Worm (Caenorhabditis elegans): Measurements from ENCODE around the gene nhr-25.
A peak's percentile ranks its signal among the peaks of the same experiment; 100 is the strongest.

The nhr-25 gene

ce11 chrX:13004491-13005093 lies 3.7 kb upstream of the nhr-25 start:
- TF ChIP-seq nhr-25 (tag; optimal IDR thresholded peaks at IDR 0.05; ENCODE audit: borderline replicate concordance, insufficient read depth) (peak; percentile 74), dmd-8 (GFP tag; IDR thresholded peaks at IDR 0.05) (no peak)

ce11 chrX:13005730-13006129 lies 2.6 kb upstream of the nhr-25 start:
- TF ChIP-seq pha-4 (GFP tag; IDR thresholded peaks at IDR 0.05) (no peak), pha-4 (tag; optimal IDR thresholded peaks at IDR 0.05) (no peak), nhr-41 (GFP tag; IDR thresholded peaks at IDR 0.05) (no peak), nhr-25 (tag; optimal IDR thresholded peaks at IDR 0.05; ENCODE audit: borderline replicate concordance, insufficient read depth) (peak; percentile 64), aha-1 (tag) (peak; percentile 14), daf-12 (tag; optimal IDR thresholded peaks at IDR 0.05) (no peak), tra-1 (GFP tag; IDR thresholded peaks at IDR 0.05) (no peak)

- TF ChIP-seq unc-62 (GFP tag; optimal IDR thresholded peaks at IDR 0.05 in 1 of 2) (peak in 1 of 2 experiments; percentile 1), unc-62 (tag; optimal IDR thresholded peaks at IDR 0.05) (no peak), ctbp-1 (GFP tag; IDR thresholded peaks at IDR 0.05) (no peak), nhr-102 (tag; optimal IDR thresholded peaks at IDR 0.05) (no peak), lir-3 (tag; optimal IDR thresholded peaks at IDR 0.05) (no peak), F26F4.8 (GFP tag; conservative IDR thresholded peaks at IDR 0.05) (no peak), daf-19 (GFP tag; conservative IDR thresholded peaks at IDR 0.05) (no peak), nhr-48 (tag; optimal IDR thresholded peaks at IDR 0.05) (peak; percentile 5), mxl-3 (GFP tag; optimal IDR thresholded peaks at IDR 0.05) (peak; percentile 16), hlh-11 (tag; optimal IDR thresholded peaks at IDR 0.05) (peak; percentile 6), hlh-30 (tag; optimal IDR thresholded peaks at IDR 0.05; ENCODE audit: insufficient read depth) (peak; percentile 25), lin-29 (GFP tag; IDR thresholded peaks at IDR 0.05) (no peak)
These were observed 2.0 kb upstream of the nhr-25 start for ce11 chrX:13006328-13006727.

- TF ChIP-seq nhr-25 (tag; optimal IDR thresholded peaks at IDR 0.05; ENCODE audit: borderline replicate concordance, insufficient read depth): peak; percentile 54
- TF ChIP-seq D1046.2 (GFP tag; IDR thresholded peaks at IDR 0.05): no peak
- no peak for TF ChIP-seq snpc-1.2 (GFP tag; IDR thresholded peaks at IDR 0.05)
- TF ChIP-seq lin-15B (tag; optimal IDR thresholded peaks at IDR 0.05): no peak
These were observed 1.6 kb upstream of the nhr-25 start for ce11 chrX:13006734-13007133.

ce11 chrX:13008895-13009294 lies 602 bp downstream of the nhr-25 start:
- TF ChIP-seq nhr-28 (tag; optimal IDR thresholded peaks at IDR 0.05) (peak; percentile 36), nhr-25 (tag; optimal IDR thresholded peaks at IDR 0.05; ENCODE audit: borderline replicate concordance, insufficient read depth) (peak; percentile 99), mdl-1 (tag; optimal IDR thresholded peaks at IDR 0.05) (peak in 1 of 2 experiments; percentile 8), madf-9 (GFP tag; conservative IDR thresholded peaks at IDR 0.05) (no peak), spr-3 (GFP tag; optimal IDR thresholded peaks at IDR 0.05) (no peak), hlh-30 (tag; optimal IDR thresholded peaks at IDR 0.05; ENCODE audit: insufficient read depth) (peak; percentile 51), unc-62 (GFP tag; optimal IDR thresholded peaks at IDR 0.05 in 1 of 2) (peak in 1 of 2 experiments; percentile 73), unc-62 (tag; optimal IDR thresholded peaks at IDR 0.05) (no peak)

ce11 chrX:13009645-13010044 lies 1.4 kb downstream of the nhr-25 start:
- TF ChIP-seq nhr-25 (tag; optimal IDR thresholded peaks at IDR 0.05; ENCODE audit: borderline replicate concordance, insufficient read depth) (peak; percentile 96), ceh-28 (tag; optimal IDR thresholded peaks at IDR 0.05) (no peak), nhr-10 (tag; optimal IDR thresholded peaks at IDR 0.05) (no peak), mep-1 (tag; optimal IDR thresholded peaks at IDR 0.05) (peak; percentile 16), hlh-30 (tag; optimal IDR thresholded peaks at IDR 0.05; ENCODE audit: insufficient read depth) (peak; percentile 35)
